Worm (Caenorhabditis elegans) whole organism, L2 larva: Measurements from ENCODE around the gene tsp-10.

ENCODE experiments used
- fos-1 ChIP-seq: fragments of 150-350 bp; optimal IDR thresholded peaks from 2 replicates; lab custom pipeline; 2014; ENCODE audit warnings: missing biosample characterization, missing genetic modification characterization
- gmeb-1 ChIP-seq: fragments of 150-350 bp; optimal IDR thresholded peaks from 2 replicates; lab custom pipeline; 2014; ENCODE audit warnings: missing biosample characterization, missing genetic modification characterization
- nhr-11 ChIP-seq: fragments of 150-350 bp; optimal IDR thresholded peaks from 2 replicates; lab custom pipeline; 2014; ENCODE audit warnings: missing biosample characterization, missing genetic modification characterization
- nhr-129 ChIP-seq: fragments of 150-350 bp; optimal IDR thresholded peaks from 2 replicates; lab custom pipeline; 2014; ENCODE audit warnings: missing biosample characterization, missing genetic modification characterization

Gene tsp-10

ce11 chrII:6768014-6768413 is 49.6 kb downstream of the tsp-10 start, which contains the start of gene F41G3.18:
Gene F41G3.18, plus strand, starts transcription at chrII:6768314.
- TF ChIP-seq gmeb-1 (tag; lab: Kevin White, UChicago), result no peak
- TF ChIP-seq fos-1 (tag; lab: Kevin White, UChicago), result peak; percentile 35
- no peak for TF ChIP-seq nhr-129 (tag; lab: Kevin White, UChicago)
- no peak for TF ChIP-seq nhr-11 (tag; lab: Kevin White, UChicago)
